Worm (Caenorhabditis elegans) whole organism, mixed stage, embryonic: ENCODE measurements around the gene hrg-6.

Experiments used
- bed-3 ChIP-seq: fragments of 200-800 bp; sonication (Bioruptor generic); optimal IDR thresholded peaks from 3 replicates; lab custom pipeline; 2018; ENCODE audit warnings: mild to moderate bottlenecking, missing genetic modification characterization, moderate library complexity, missing compliant biosample characterization
- blmp-1 ChIP-seq: fragments of 150-350 bp; optimal IDR thresholded peaks from 2 replicates; lab custom pipeline; 2014; ENCODE audit warnings: missing biosample characterization, missing genetic modification characterization
- ceh-39 ChIP-seq: fragments of 150-350 bp; optimal IDR thresholded peaks from 2 replicates; lab custom pipeline; 2014; ENCODE audit warnings: missing biosample characterization, missing genetic modification characterization
- ceh-43 ChIP-seq: fragments of 200-800 bp; sonication (Bioruptor generic); optimal IDR thresholded peaks from 2 replicates; lab custom pipeline; 2018; ENCODE audit warnings: mild to moderate bottlenecking, missing genetic modification characterization, moderate library complexity, missing compliant biosample characterization
- ces-1 ChIP-seq: fragments of 150-350 bp; optimal IDR thresholded peaks from 2 replicates; lab custom pipeline; 2014; ENCODE audit warnings: missing biosample characterization, missing genetic modification reagents, missing genetic modification characterization
- cnd-1 ChIP-seq: fragments of 200-800 bp; sonication (Bioruptor generic); optimal IDR thresholded peaks from 2 replicates; lab custom pipeline; 2018; ENCODE audit warnings: mild to moderate bottlenecking, missing genetic modification characterization, missing compliant biosample characterization
- drap-1 ChIP-seq: fragments of 200-800 bp; sonication (Bioruptor generic); optimal IDR thresholded peaks from 3 replicates; lab custom pipeline; 2018; ENCODE audit warnings: mild to moderate bottlenecking, missing genetic modification characterization, missing compliant biosample characterization
- elt-1 ChIP-seq: sonication (generic microtip); optimal IDR thresholded peaks from 2 replicates; lab custom pipeline; 2017; ENCODE audit warnings: missing genetic modification characterization, mild to moderate bottlenecking, missing compliant biosample characterization, antibody characterized with exemption, moderate library complexity, borderline replicate concordance; ENCODE audit not compliant: insufficient read depth
- elt-3 ChIP-seq: fragments of 150-350 bp; optimal IDR thresholded peaks from 2 replicates; lab custom pipeline; 2014; ENCODE audit warnings: missing biosample characterization, missing genetic modification characterization
- flh-1 ChIP-seq: fragments of 200-800 bp; sonication (Bioruptor generic); optimal IDR thresholded peaks from 2 replicates; lab custom pipeline; 2018; ENCODE audit warnings: mild to moderate bottlenecking, missing genetic modification characterization, moderate library complexity, missing compliant biosample characterization
- ham-2 ChIP-seq: fragments of 200-800 bp; sonication (Bioruptor generic); optimal IDR thresholded peaks from 2 replicates; lab custom pipeline; 2018; ENCODE audit warnings: mild to moderate bottlenecking, missing genetic modification characterization, missing compliant biosample characterization
- hlh-1 ChIP-seq: fragments of 150-350 bp; optimal IDR thresholded peaks from 2 replicates; lab custom pipeline; 2014; ENCODE audit warnings: missing biosample characterization, missing genetic modification reagents, missing genetic modification characterization
- lin-13 ChIP-seq: fragments of 150-350 bp; optimal IDR thresholded peaks from 2 replicates; lab custom pipeline; 2014; ENCODE audit warnings: missing biosample characterization, missing genetic modification characterization
- lsy-2 ChIP-seq: fragments of 150-350 bp; optimal IDR thresholded peaks from 2 replicates; lab custom pipeline; 2014; ENCODE audit warnings: missing biosample characterization, missing genetic modification characterization
- mab-5 ChIP-seq: fragments of 150-350 bp; optimal IDR thresholded peaks from 2 replicates; lab custom pipeline; 2014; ENCODE audit warnings: missing biosample characterization, missing genetic modification characterization
- mep-1 ChIP-seq: fragments of 150-350 bp; optimal IDR thresholded peaks from 2 replicates; lab custom pipeline; 2017; ENCODE audit warnings: missing biosample characterization, missing genetic modification reagents, missing genetic modification characterization, inconsistent platforms
- mls-2 ChIP-seq: sonication (generic microtip); optimal IDR thresholded peaks from 2 replicates; lab custom pipeline; 2016; ENCODE audit warnings: mild to moderate bottlenecking, missing genetic modification characterization, moderate library complexity, missing compliant biosample characterization
- nhr-12 ChIP-seq: fragments of 150-350 bp; optimal IDR thresholded peaks from 2 replicates; lab custom pipeline; 2014; ENCODE audit warnings: missing biosample characterization, missing genetic modification characterization
- nhr-2 ChIP-seq: fragments of 150-350 bp; optimal IDR thresholded peaks from 2 replicates; lab custom pipeline; 2014; ENCODE audit warnings: missing biosample characterization, missing genetic modification characterization
- nhr-237 ChIP-seq: fragments of 150-350 bp; optimal IDR thresholded peaks from 2 replicates; lab custom pipeline; 2014; ENCODE audit warnings: missing biosample characterization, missing genetic modification characterization
- nhr-28 ChIP-seq: fragments of 150-350 bp; optimal IDR thresholded peaks from 2 replicates; lab custom pipeline; 2014; ENCODE audit warnings: missing biosample characterization, missing genetic modification characterization
- nhr-76 ChIP-seq: sonication (generic microtip); optimal IDR thresholded peaks from 2 replicates; lab custom pipeline; 2017; ENCODE audit warnings: missing biosample characterization, missing genetic modification characterization
- sem-2 ChIP-seq: fragments of 200-800 bp; sonication (Bioruptor generic); optimal IDR thresholded peaks from 2 replicates; lab custom pipeline; 2018; ENCODE audit warnings: mild to moderate bottlenecking, missing genetic modification characterization, missing compliant biosample characterization
- snpc-4 ChIP-seq: fragments of 150-350 bp; optimal IDR thresholded peaks from 2 replicates; lab custom pipeline; 2014; ENCODE audit warnings: missing biosample characterization, missing genetic modification characterization
- sptf-1 ChIP-seq: sonication (generic microtip); optimal IDR thresholded peaks from 2 replicates; lab custom pipeline; 2017; ENCODE audit warnings: mild to moderate bottlenecking, missing genetic modification characterization, moderate library complexity, missing compliant biosample characterization
- tbx-8 ChIP-seq: fragments of 200-800 bp; sonication (Bioruptor generic); optimal IDR thresholded peaks from 2 replicates; lab custom pipeline; 2018; ENCODE audit warnings: mild to moderate bottlenecking, missing genetic modification characterization, moderate library complexity, missing compliant biosample characterization
- unc-120 ChIP-seq: sonication (generic microtip); optimal IDR thresholded peaks from 2 replicates; lab custom pipeline; 2017; ENCODE audit warnings: missing genetic modification characterization, missing compliant biosample characterization; ENCODE audit not compliant: poor library complexity, severe bottlenecking
- unc-39 ChIP-seq: fragments of 150-350 bp; optimal IDR thresholded peaks from 2 replicates; lab custom pipeline; 2014; ENCODE audit warnings: missing biosample characterization, missing genetic modification characterization
- unc-62 ChIP-seq: fragments of 150-350 bp; optimal IDR thresholded peaks from 2 replicates; lab custom pipeline; 2014; ENCODE audit warnings: missing biosample characterization, missing genetic modification reagents, missing genetic modification characterization
- zip-8 ChIP-seq: fragments of 150-350 bp; optimal IDR thresholded peaks from 2 replicates; lab custom pipeline; 2014; ENCODE audit warnings: missing biosample characterization, missing genetic modification characterization
- ztf-11 ChIP-seq: fragments of 150-350 bp; optimal IDR thresholded peaks from 2 replicates; lab custom pipeline; 2014; ENCODE audit warnings: missing biosample characterization, missing genetic modification characterization

hrg-6 gene

ce11 chrIV:11011920-11012319 is 20.5 kb upstream of the hrg-6 start, which contains the start of gene ndx-9:
ndx-9 (minus strand) TSS chrIV:11012020.
- TF ChIP-seq bed-3 (GFP tag; lab: Kevin White, UChicago) (no peak), blmp-1 (no peak), ceh-43 (GFP tag; lab: Kevin White, UChicago) (no peak), flh-1 (GFP tag; lab: Kevin White, UChicago) (no peak), ham-2 (GFP tag; lab: Kevin White, UChicago) (no peak), ztf-11 (no peak), hlh-1 (tag; lab: Kevin White, UChicago) (no peak), nhr-12 (no peak), nhr-237 (tag; lab: Kevin White, UChicago) (no peak), snpc-4 (tag; lab: Kevin White, UChicago) (no peak), unc-62 (no peak), nhr-76 (tag; lab: Kevin White, UChicago) (no peak)

ce11 chrIV:11015881-11016280 is 16.5 kb upstream of the hrg-6 start, which contains the start of gene F13H10.3:
F13H10.3 (minus strand) TSS chrIV:11015953.
- TF ChIP-seq unc-120 (tag; lab: Kevin White, UChicago), result no peak
- no peak for TF ChIP-seq bed-3 (GFP tag; lab: Kevin White, UChicago)
- no peak for TF ChIP-seq mab-5
- no peak for TF ChIP-seq sem-2 (GFP tag; lab: Kevin White, UChicago)
- no peak for TF ChIP-seq nhr-2 (tag; lab: Kevin White, UChicago)
- TF ChIP-seq drap-1 (GFP tag; lab: Kevin White, UChicago), result no peak
- TF ChIP-seq blmp-1, result no peak
- no peak for TF ChIP-seq nhr-12
- TF ChIP-seq nhr-28, result no peak
- no peak for TF ChIP-seq ztf-11
- TF ChIP-seq mls-2, result no peak
- TF ChIP-seq ham-2 (GFP tag; lab: Kevin White, UChicago), result no peak
- TF ChIP-seq zip-8, result no peak
- TF ChIP-seq cnd-1 (tag; lab: Kevin White, UChicago), result no peak
- no peak for TF ChIP-seq ceh-43 (GFP tag; lab: Kevin White, UChicago)
- TF ChIP-seq ceh-39 (tag; lab: Kevin White, UChicago), result no peak

ce11 chrIV:11019962-11020550 is 12.3 kb upstream of the hrg-6 start, which contains the start of gene F13H10.8:
F13H10.8 (plus strand) TSS chrIV:11020517.
- TF ChIP-seq nhr-28 (no peak), tbx-8 (GFP tag; lab: Kevin White, UChicago) (no peak), nhr-12 (no peak), mep-1 (peak; percentile 38), lsy-2 (tag; lab: Kevin White, UChicago) (peak; percentile 7), sptf-1 (tag; lab: Kevin White, UChicago) (no peak), mab-5 (no peak), ceh-39 (tag; lab: Kevin White, UChicago) (no peak), flh-1 (GFP tag; lab: Kevin White, UChicago) (no peak), ces-1 (peak; percentile 76), unc-39 (tag; lab: Kevin White, UChicago) (no peak), nhr-76 (tag; lab: Kevin White, UChicago) (no peak)

- TF ChIP-seq elt-3 (no peak), elt-1 (tag; lab: Kevin White, UChicago) (peak; percentile 47), drap-1 (GFP tag; lab: Kevin White, UChicago) (no peak)
Observed at ce11 chrIV:11021512-11022268, 10.7 kb upstream of the hrg-6 start, which contains the start of gene mogs-1. mogs-1 (minus strand) TSS chrIV:11021928.

- TF ChIP-seq lin-13 (tag; lab: Kevin White, UChicago), result no peak
- TF ChIP-seq, all 35 proteins: peak for 0
Observed at ce11 chrIV:11022303-11022702, 10.1 kb upstream of the hrg-6 start, which contains the start of gene alh-3. alh-3 (plus strand) TSS chrIV:11022603.
